Fruit fly (Drosophila melanogaster) whole organism: ENCODE measurements around the gene WASp.

ENCODE experiments used
- EcR ChIP-seq, 2 experiments: fragments of >200 bp; optimal IDR thresholded peaks; 2 replicates each; lab custom pipeline; 2017; ENCODE audit warnings: missing biosample characterization in 2 of 2, missing genetic modification characterization in 2 of 2, missing genetic modification reagents in 2 of 2
- pan ChIP-seq: fragments of >200 bp; optimal IDR thresholded peaks from 2 replicates; lab custom pipeline; 2017
- usp ChIP-seq: fragments of >200 bp; optimal IDR thresholded peaks from 2 replicates; lab custom pipeline; 2017; ENCODE audit warnings: missing biosample characterization, missing genetic modification characterization, mixed read lengths

DNA sequence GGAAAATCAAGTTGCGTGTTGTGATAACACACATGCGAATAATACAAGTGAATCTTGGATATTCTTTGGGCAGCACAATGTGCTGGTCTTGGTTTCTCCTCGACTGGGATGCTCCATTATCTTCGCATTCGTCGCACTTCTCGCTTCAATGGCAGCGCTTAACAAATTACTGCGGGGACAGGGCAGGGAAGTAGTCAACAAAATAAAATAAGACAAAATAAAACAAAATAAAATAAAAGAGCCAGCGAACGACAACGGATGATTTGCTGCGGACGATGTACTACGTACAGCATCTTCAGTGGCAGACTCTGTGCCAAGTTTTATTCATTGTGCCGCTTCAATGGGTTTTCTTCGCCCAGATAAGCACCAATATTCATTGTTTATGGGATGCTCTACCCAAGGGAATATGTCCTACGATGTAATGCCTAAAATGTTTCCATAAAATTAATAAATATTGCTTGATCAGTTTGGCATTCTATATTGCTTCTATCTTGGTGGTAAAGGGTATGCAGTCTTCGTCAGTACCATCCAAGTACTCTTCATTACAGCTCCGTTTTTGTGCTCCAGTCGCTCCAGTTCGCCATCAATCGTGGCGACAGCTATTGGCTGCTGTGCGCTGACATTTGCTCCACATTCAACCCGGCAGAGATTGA, 15.2 kb upstream of the WASp start:
- TF ChIP-seq EcR (GFP tag; optimal IDR thresholded peaks at IDR 0.05; lab: Kevin White, UChicago) = peak in 1 of 2 experiments; percentile 22
- peak; percentile 48 for TF ChIP-seq pan (lab: Kevin White, UChicago)
- no peak for TF ChIP-seq usp (GFP tag; lab: Kevin White, UChicago)
